Worm (Caenorhabditis elegans): ENCODE measurements around the gene ugt-22.
"Not testable (repeated sequence)": the region's sequence is repeated elsewhere in the genome, so short reads cannot be mapped to it uniquely, and the experiment has no call there.

Gene ugt-22

DNA sequence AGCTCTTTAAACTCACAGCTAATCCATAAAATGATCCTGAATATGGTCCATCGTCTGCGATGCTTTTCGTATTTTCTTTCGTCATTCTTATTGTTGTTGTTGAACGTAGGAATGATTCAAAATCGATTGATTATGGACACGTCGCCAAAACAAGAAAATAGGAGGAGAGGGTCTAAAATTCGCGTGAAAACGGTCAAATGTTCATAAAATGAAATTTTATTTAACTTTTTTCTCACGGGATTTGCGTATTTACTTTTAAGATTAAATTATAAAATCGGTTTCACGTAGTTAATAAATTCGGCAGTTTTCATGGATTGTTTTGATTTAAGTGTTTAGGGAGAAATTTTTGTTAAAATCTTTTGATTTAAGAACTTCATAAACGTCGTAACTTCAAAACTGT is 10.1 kb downstream of the ugt-22 start, which contains the start of gene C08F11.10:
Gene C08F11.10 (minus strand): TSS at position 101 of the 400 bp plus-strand sequence.
- TF ChIP-seq fkh-10 (GFP tag; optimal IDR thresholded peaks at IDR 0.05) (no peak), lin-39 (tag; optimal IDR thresholded peaks at IDR 0.05) (no peak), elt-2 (tag; optimal IDR thresholded peaks at IDR 0.05) (no peak), hmg-11 (tag; optimal IDR thresholded peaks at IDR 0.05) (no peak), skn-1 (tag; optimal IDR thresholded peaks at IDR 0.05) (no peak), nhr-28 (tag; optimal IDR thresholded peaks at IDR 0.05) (no peak), nhr-23 (tag; optimal IDR thresholded peaks at IDR 0.05) (no peak), unc-62 (GFP tag; optimal IDR thresholded peaks at IDR 0.05) (no peak)

DNA sequence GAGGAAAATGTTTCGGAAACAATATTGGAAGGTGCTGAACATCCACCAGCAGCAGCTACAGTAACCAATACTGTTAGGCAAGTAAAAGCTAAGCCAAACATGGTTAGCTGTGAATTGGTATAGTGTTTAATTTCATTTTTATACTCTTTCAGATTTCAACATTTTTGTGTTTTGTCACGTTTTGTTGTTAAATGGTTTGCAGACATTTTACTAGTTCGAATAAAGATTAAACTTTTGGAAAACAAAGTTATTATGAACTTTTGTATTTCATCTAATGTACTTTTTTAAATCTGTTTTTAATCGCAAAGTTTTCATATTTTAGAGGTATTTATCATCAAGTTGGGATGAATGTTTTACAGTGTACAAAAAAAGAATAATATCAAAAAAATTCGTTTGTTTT is 11.2 kb downstream of the ugt-22 start, which contains the start of gene C08F11.17:
Gene C08F11.17 (minus strand): TSS at position 101 of the 400 bp plus-strand sequence.
- TF ChIP-seq nhr-11 (tag; optimal IDR thresholded peaks at IDR 0.05) = no peak
- no peak for TF ChIP-seq ceh-82 (tag; optimal IDR thresholded peaks at IDR 0.05)
- no peak for TF ChIP-seq jun-1 (tag; optimal IDR thresholded peaks at IDR 0.05)
- no peak for TF ChIP-seq lsy-12 (tag; optimal IDR thresholded peaks at IDR 0.05)
- TF ChIP-seq elt-2 (tag; optimal IDR thresholded peaks at IDR 0.05) = no peak
- TF ChIP-seq fkh-10 (GFP tag; optimal IDR thresholded peaks at IDR 0.05) = no peak
- TF ChIP-seq ceh-28 (tag; optimal IDR thresholded peaks at IDR 0.05) = no peak
- no peak for TF ChIP-seq lin-39 (tag; optimal IDR thresholded peaks at IDR 0.05)
- TF ChIP-seq skn-1 (tag; optimal IDR thresholded peaks at IDR 0.05) = no peak
- no peak for TF ChIP-seq unc-62 (GFP tag; optimal IDR thresholded peaks at IDR 0.05)
- no peak for TF ChIP-seq sea-2 (GFP tag; optimal IDR thresholded peaks at IDR 0.05)
- no peak for TF ChIP-seq ztf-4 (tag; optimal IDR thresholded peaks at IDR 0.05)
- TF ChIP-seq nhr-43 (tag; optimal IDR thresholded peaks at IDR 0.05; ENCODE audit: poor library complexity, severe bottlenecking) = no peak
- TF ChIP-seq pha-4 (tag; optimal IDR thresholded peaks at IDR 0.05) = no peak
- TF ChIP-seq nhr-25 (tag; optimal IDR thresholded peaks at IDR 0.05) = no peak
- no peak for TF ChIP-seq nhr-12 (tag; optimal IDR thresholded peaks at IDR 0.05)
- TF ChIP-seq nhr-76 (tag; optimal IDR thresholded peaks at IDR 0.05) = no peak
- no peak for TF ChIP-seq daf-12 (tag; optimal IDR thresholded peaks at IDR 0.05)
- TF ChIP-seq nhr-28 (tag; optimal IDR thresholded peaks at IDR 0.05) = no peak

DNA sequence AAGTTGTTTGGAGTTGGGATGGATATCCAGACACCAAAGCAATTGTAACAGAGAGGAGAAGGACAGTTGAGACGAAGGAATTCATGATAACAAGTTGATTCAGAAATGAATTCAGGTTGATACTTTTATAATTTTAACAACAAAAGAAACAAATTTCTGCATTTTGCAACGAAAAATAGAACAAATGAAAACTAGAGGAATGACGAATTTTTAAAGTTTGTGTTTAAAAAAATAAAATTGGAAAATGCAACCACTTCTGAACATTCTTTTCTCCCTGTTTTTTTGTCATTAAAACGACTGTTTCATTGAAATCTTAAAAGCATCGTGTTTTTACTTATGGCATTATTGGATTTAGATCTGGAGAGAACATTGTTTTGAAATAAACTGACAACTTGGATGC is 12.4 kb downstream of the ugt-22 start, which contains the start of gene C08F11.12:
Gene C08F11.12 (minus strand): TSS at position 101 of the 400 bp plus-strand sequence.
- not testable (repeated sequence) for TF ChIP-seq egl-5, ceh-82, nhr-237 (tag; optimal IDR thresholded peaks at IDR 0.05)

DNA sequence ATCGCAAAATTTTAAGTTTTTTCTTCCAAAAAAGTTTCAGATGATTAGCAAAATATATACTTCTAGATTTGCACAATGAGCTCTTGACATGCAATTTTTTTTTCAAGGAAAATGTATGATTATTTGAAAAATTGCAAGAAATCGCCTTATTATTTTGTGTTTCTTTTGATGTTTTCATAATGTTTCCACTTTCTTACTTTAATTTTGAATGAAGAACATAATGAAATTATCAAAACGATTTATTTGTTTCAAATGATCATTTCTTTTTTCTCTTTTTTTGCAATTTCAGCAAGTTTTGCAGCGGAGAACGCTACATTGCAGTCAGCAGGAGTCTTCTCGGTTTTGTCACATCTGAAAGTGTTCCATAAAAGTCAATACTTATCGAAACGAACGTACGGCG is 13.0 kb downstream of the ugt-22 start, which contains the start of gene Y45F10C.6:
Gene Y45F10C.6 (plus strand): TSS at position 301 of the 400 bp plus-strand sequence.
- not testable (repeated sequence) for TF ChIP-seq ztf-4 (tag; optimal IDR thresholded peaks at IDR 0.05); tbx-2 (tag; optimal IDR thresholded peaks at IDR 0.05); sea-2 (GFP tag; optimal IDR thresholded peaks at IDR 0.05)

DNA sequence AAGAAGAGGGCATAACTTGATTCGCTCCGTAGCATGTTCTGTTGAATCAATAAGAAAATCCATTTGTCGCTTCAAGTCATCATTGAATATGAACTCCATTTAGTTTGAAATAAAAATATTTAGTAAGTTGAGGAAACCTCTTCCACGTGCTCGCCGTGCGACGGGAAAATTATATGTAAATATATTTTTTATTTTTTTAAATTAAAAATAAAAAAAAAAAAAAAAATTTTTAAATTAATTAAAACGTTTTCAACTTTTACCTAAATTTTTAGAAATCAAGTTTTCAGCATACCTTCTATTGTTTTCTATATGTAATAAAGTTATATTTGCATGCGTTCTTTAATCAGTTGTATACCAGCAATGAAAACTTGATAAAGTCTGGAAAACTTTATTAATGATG is 20.4 kb downstream of the ugt-22 start, which contains the start of gene Y45F10C.1:
Gene Y45F10C.1 (minus strand): TSS at position 101 of the 400 bp plus-strand sequence.
- not testable (repeated sequence) for TF ChIP-seq lin-39, hmg-11, jun-1 (tag; optimal IDR thresholded peaks at IDR 0.05)

DNA sequence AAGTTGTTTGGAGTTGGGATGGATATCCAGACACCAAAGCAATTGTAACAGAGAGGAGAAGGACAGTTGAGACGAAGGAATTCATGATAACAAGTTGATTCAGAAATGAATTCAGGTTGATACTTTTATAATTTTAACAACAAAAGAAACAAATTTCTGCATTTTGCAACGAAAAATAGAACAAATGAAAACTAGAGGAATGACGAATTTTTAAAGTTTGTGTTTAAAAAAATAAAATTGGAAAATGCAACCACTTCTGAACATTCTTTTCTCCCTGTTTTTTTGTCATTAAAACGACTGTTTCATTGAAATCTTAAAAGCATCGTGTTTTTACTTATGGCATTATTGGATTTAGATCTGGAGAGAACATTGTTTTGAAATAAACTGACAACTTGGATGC is 23.5 kb downstream of the ugt-22 start, which contains the start of gene Y45F10C.2:
Gene Y45F10C.2 (minus strand): TSS at position 101 of the 400 bp plus-strand sequence.
- not testable (repeated sequence) for TF ChIP-seq unc-62 (GFP tag; optimal IDR thresholded peaks at IDR 0.05); eor-1 (tag; optimal IDR thresholded peaks at IDR 0.05); unc-39 (tag; optimal IDR thresholded peaks at IDR 0.05)

DNA sequence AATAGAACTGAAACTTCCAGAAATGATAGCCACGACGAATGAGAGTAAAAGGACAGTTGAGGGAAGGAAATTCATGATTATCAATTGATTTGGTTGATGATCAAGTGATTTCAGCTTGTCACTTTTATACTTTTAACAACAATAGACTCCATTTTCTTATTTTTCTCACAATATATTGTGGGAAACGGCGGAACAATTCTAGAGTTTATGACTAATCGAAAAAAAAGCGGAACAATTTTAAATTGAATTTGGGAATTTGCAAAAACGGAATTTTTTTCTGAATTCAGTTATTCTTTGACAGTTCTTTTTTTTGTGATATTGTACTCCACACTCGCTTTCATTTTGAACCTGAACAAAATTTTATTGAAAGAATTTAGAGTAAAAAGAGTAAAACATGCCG is 25.0 kb downstream of the ugt-22 start, which contains the start of gene Y45F10C.4:
Gene Y45F10C.4 (minus strand): TSS at position 101 of the 400 bp plus-strand sequence.
- no peak for TF ChIP-seq fkh-10 (GFP tag; optimal IDR thresholded peaks at IDR 0.05)
- TF ChIP-seq nhr-77 (tag; optimal IDR thresholded peaks at IDR 0.05) = no peak
- TF ChIP-seq ztf-4 (tag; optimal IDR thresholded peaks at IDR 0.05) = no peak
- TF ChIP-seq ceh-9 (tag; optimal IDR thresholded peaks at IDR 0.05) = no peak
- TF ChIP-seq nhr-43 (tag; optimal IDR thresholded peaks at IDR 0.05; ENCODE audit: poor library complexity, severe bottlenecking) = no peak
